Fruit fly (Drosophila melanogaster) whole organism, embryonic: Measurements from ENCODE around the gene CG9286.
A peak's percentile ranks its signal among the peaks of the same experiment; 100 is the strongest.

Experiments used
- Ada2b ChIP-seq: fragments of 200-800 bp; sonication (Bioruptor generic); IDR thresholded peaks from 2 replicates; pipeline ENCODE4 v1.3.6; 2022; ENCODE audit warnings: missing biosample characterization, missing genetic modification characterization
- CG1024 ChIP-seq: fragments of 200-800 bp; sonication (Bioruptor generic); IDR thresholded peaks from 2 replicates; pipeline ENCODE4 v1.3.6; 2022; ENCODE audit warnings: missing biosample characterization, missing genetic modification characterization
- CG12104 ChIP-seq: fragments of 200-800 bp; sonication (Bioruptor generic); optimal IDR thresholded peaks from 3 replicates; lab custom pipeline; 2016; ENCODE audit warnings: missing biosample characterization, missing genetic modification characterization
- CG13287 ChIP-seq: fragments of 200-800 bp; sonication (Bioruptor generic); IDR thresholded peaks from 2 replicates; pipeline ENCODE4 v1.3.6; 2022; ENCODE audit warnings: missing biosample characterization, missing genetic modification characterization; ENCODE audit not compliant: partially characterized antibody
- CG14014 ChIP-seq: fragments of 200-800 bp; sonication (Bioruptor generic); IDR thresholded peaks from 2 replicates; pipeline ENCODE4 v1.3.6; 2022; ENCODE audit warnings: missing biosample characterization, missing genetic modification characterization
- CG15479 ChIP-seq: fragments of 200-800 bp; sonication (Bioruptor generic); optimal IDR thresholded peaks from 3 replicates; lab custom pipeline; 2019; ENCODE audit warnings: missing biosample characterization, mild to moderate bottlenecking, missing genetic modification characterization, moderate library complexity
- CG17612 ChIP-seq: fragments of 200-800 bp; sonication (Bioruptor generic); IDR thresholded peaks from 2 replicates; pipeline ENCODE4 v1.3.6; 2022; ENCODE audit warnings: missing biosample characterization, missing genetic modification characterization
- CG18619 ChIP-seq: fragments of 200-800 bp; sonication (Bioruptor generic); optimal IDR thresholded peaks from 3 replicates; lab custom pipeline; 2017; ENCODE audit warnings: missing biosample characterization, mild to moderate bottlenecking, missing genetic modification characterization
- CG3065 ChIP-seq: fragments of 200-800 bp; sonication (Bioruptor generic); optimal IDR thresholded peaks from 2 replicates; lab custom pipeline; 2016; ENCODE audit warnings: missing biosample characterization, missing genetic modification characterization
- CG31365 ChIP-seq: fragments of 200-800 bp; sonication (Bioruptor generic); optimal IDR thresholded peaks from 2 replicates; lab custom pipeline; 2018; ENCODE audit warnings: missing biosample characterization, mild to moderate bottlenecking, missing genetic modification characterization
- CG33213 ChIP-seq: fragments of 200-800 bp; sonication (Bioruptor generic); optimal IDR thresholded peaks from 3 replicates; lab custom pipeline; 2016; ENCODE audit warnings: missing biosample characterization, missing genetic modification characterization
- CG43689 ChIP-seq: fragments of 200-800 bp; sonication (Bioruptor generic); IDR thresholded peaks from 2 replicates; pipeline ENCODE4 v1.3.6; 2022; ENCODE audit warnings: missing biosample characterization, missing genetic modification characterization
- CG4820 ChIP-seq: fragments of 200-800 bp; sonication (Bioruptor generic); optimal IDR thresholded peaks from 3 replicates; lab custom pipeline; 2016; ENCODE audit warnings: missing biosample characterization, missing genetic modification characterization
- CG5953 ChIP-seq: fragments of 200-800 bp; sonication (Bioruptor generic); IDR thresholded peaks from 2 replicates; pipeline ENCODE4 v1.3.6; 2022; ENCODE audit warnings: missing biosample characterization, missing genetic modification characterization
- CG6683 ChIP-seq: fragments of 200-800 bp; sonication (Bioruptor generic); optimal IDR thresholded peaks from 2 replicates; lab custom pipeline; 2017; ENCODE audit warnings: missing biosample characterization, mild to moderate bottlenecking, missing genetic modification characterization, missing genetic modification reagents
- CG7928 ChIP-seq: fragments of 200-800 bp; sonication (Bioruptor generic); optimal IDR thresholded peaks from 2 replicates; lab custom pipeline; 2017; ENCODE audit warnings: missing biosample characterization, mild to moderate bottlenecking, missing genetic modification characterization
- CG8478 ChIP-seq: fragments of >200 bp; optimal IDR thresholded peaks from 2 replicates; lab custom pipeline; 2018
- CG8924 ChIP-seq: fragments of 200-800 bp; optimal IDR thresholded peaks from 3 replicates; lab custom pipeline; 2019; ENCODE audit warnings: missing biosample characterization, mild to moderate bottlenecking, missing genetic modification characterization, moderate library complexity
- CG9609 ChIP-seq: fragments of 200-800 bp; sonication (Bioruptor generic); optimal IDR thresholded peaks from 3 replicates; lab custom pipeline; 2016; ENCODE audit warnings: missing biosample characterization, missing genetic modification characterization
- Dip2 ChIP-seq: fragments of 200-800 bp; sonication (Bioruptor generic); IDR thresholded peaks from 2 replicates; pipeline ENCODE4 v1.3.6; 2022; ENCODE audit warnings: missing biosample characterization, missing genetic modification characterization
- Doc2 ChIP-seq: fragments of 200-800 bp; sonication (Bioruptor generic); IDR thresholded peaks from 2 replicates; pipeline ENCODE4 v1.3.6; 2022; ENCODE audit warnings: missing biosample characterization, missing genetic modification characterization
- Ets65A ChIP-seq: fragments of 200-800 bp; sonication (Bioruptor generic); peaks from one replicate; lab custom pipeline; 2016; ENCODE audit warnings: missing biosample characterization, missing genetic modification characterization
- HLH4C ChIP-seq: fragments of 200-800 bp; sonication (Bioruptor generic); IDR thresholded peaks from 3 replicates; pipeline ENCODE4 v1.3.6; 2022; ENCODE audit warnings: missing biosample characterization, missing genetic modification characterization; ENCODE audit not compliant: partially characterized antibody
- Hmr ChIP-seq: fragments of 200-800 bp; sonication (Bioruptor generic); optimal IDR thresholded peaks from 3 replicates; lab custom pipeline; 2017; ENCODE audit warnings: mild to moderate bottlenecking, missing biosample characterization, missing genetic modification reagents, missing genetic modification characterization
- Hsf ChIP-seq: fragments of 200-800 bp; sonication (Bioruptor generic); optimal IDR thresholded peaks from 3 replicates; lab custom pipeline; 2016; ENCODE audit warnings: missing biosample characterization, missing genetic modification characterization
- Stat92E ChIP-seq, 3 experiments: fragments of >200 bp in 2 of 3; fragments of 200-800 bp in 1 of 3; sonication (Bioruptor generic) in 1 of 3; optimal IDR thresholded peaks; 2 replicates each; lab custom pipeline; 2017 to 2019; ENCODE audit warnings: missing biosample characterization in 3 of 3, missing genetic modification characterization in 3 of 3, mild to moderate bottlenecking in 1 of 3, moderate library complexity in 1 of 3
- ac ChIP-seq: fragments of 200-800 bp; sonication (Bioruptor generic); optimal IDR thresholded peaks from 3 replicates; lab custom pipeline; 2017; ENCODE audit warnings: missing biosample characterization, mild to moderate bottlenecking, missing genetic modification characterization
- bowl ChIP-seq: fragments of 200-800 bp; sonication (Bioruptor generic); IDR thresholded peaks from 2 replicates; pipeline ENCODE4 v1.3.6; 2022; ENCODE audit warnings: missing biosample characterization, missing genetic modification characterization
- bsh ChIP-seq, 2 experiments: fragments of 200-800 bp; sonication (Bioruptor generic); optimal IDR thresholded peaks; 2 replicates each; lab custom pipeline; 2017 to 2018; ENCODE audit warnings: mild to moderate bottlenecking in 2 of 2, missing biosample characterization in 2 of 2, missing genetic modification characterization in 2 of 2, moderate library complexity in 1 of 2
- caup ChIP-seq: fragments of 200-800 bp; sonication (Bioruptor generic); optimal IDR thresholded peaks from 3 replicates; lab custom pipeline; 2017; ENCODE audit warnings: missing biosample characterization, mild to moderate bottlenecking, missing genetic modification characterization, moderate library complexity; ENCODE audit not compliant: severe bottlenecking
- dimm ChIP-seq: fragments of 200-800 bp; sonication (Bioruptor generic); IDR thresholded peaks from 2 replicates; pipeline ENCODE4 v1.3.6; 2022; ENCODE audit warnings: missing biosample characterization, missing genetic modification characterization
- dm ChIP-seq: fragments of 200-800 bp; sonication (Bioruptor generic); optimal IDR thresholded peaks from 3 replicates; lab custom pipeline; 2016; ENCODE audit warnings: missing biosample characterization, missing genetic modification characterization
- esg ChIP-seq: fragments of 200-800 bp; sonication (Bioruptor generic); conservative IDR thresholded peaks from 2 replicates; pipeline ENCODE4 v1.3.6; 2022; ENCODE audit warnings: missing biosample characterization, missing genetic modification characterization
- fru ChIP-seq: fragments of >200 bp; optimal IDR thresholded peaks from 2 replicates; lab custom pipeline; 2017
- gce ChIP-seq: fragments of 200-800 bp; sonication (Bioruptor generic); IDR thresholded peaks from 3 replicates; pipeline ENCODE4 v1.3.6; 2022; ENCODE audit warnings: missing biosample characterization, missing genetic modification characterization
- gcm2 ChIP-seq: fragments of 200-800 bp; sonication (Bioruptor generic); optimal IDR thresholded peaks from 2 replicates; lab custom pipeline; 2016; ENCODE audit warnings: missing biosample characterization, missing genetic modification characterization
- gro ChIP-seq: fragments of 200-800 bp; sonication (Bioruptor generic); optimal IDR thresholded peaks from 2 replicates; lab custom pipeline; 2016; ENCODE audit warnings: missing biosample characterization, missing genetic modification characterization
- jumu ChIP-seq: fragments of 200-800 bp; sonication (Bioruptor generic); optimal IDR thresholded peaks from 3 replicates; lab custom pipeline; 2016; ENCODE audit warnings: missing biosample characterization, missing genetic modification characterization
- kay ChIP-seq: fragments of 200-800 bp; sonication (Bioruptor generic); optimal IDR thresholded peaks from 2 replicates; lab custom pipeline; 2016; ENCODE audit warnings: missing biosample characterization, missing genetic modification characterization
- mirr ChIP-seq: fragments of 200-800 bp; sonication (Bioruptor generic); optimal IDR thresholded peaks from 3 replicates; lab custom pipeline; 2018; ENCODE audit warnings: missing biosample characterization, mild to moderate bottlenecking, missing genetic modification characterization
- nerfin-1 ChIP-seq: fragments of 200-800 bp; sonication (Bioruptor generic); optimal IDR thresholded peaks from 3 replicates; lab custom pipeline; 2019; ENCODE audit warnings: missing biosample characterization, mild to moderate bottlenecking, missing genetic modification characterization, moderate library complexity
- nmo ChIP-seq: fragments of 200-800 bp; sonication (Bioruptor generic); optimal IDR thresholded peaks from 2 replicates; lab custom pipeline; 2018; ENCODE audit warnings: missing biosample characterization, mild to moderate bottlenecking, missing genetic modification characterization, moderate library complexity
- pros ChIP-seq: fragments of 200-800 bp; sonication (Bioruptor generic); optimal IDR thresholded peaks from 3 replicates; lab custom pipeline; 2019; ENCODE audit warnings: missing biosample characterization, mild to moderate bottlenecking, missing genetic modification characterization, moderate library complexity
- run ChIP-seq: fragments of 200-800 bp; sonication (Bioruptor generic); optimal IDR thresholded peaks from 3 replicates; lab custom pipeline; 2018; ENCODE audit warnings: missing biosample characterization, mild to moderate bottlenecking, missing genetic modification characterization
- sens ChIP-seq: fragments of 200-800 bp; sonication (Bioruptor generic); peaks from one replicate; lab custom pipeline; 2016; ENCODE audit warnings: missing biosample characterization, missing genetic modification characterization
- sr ChIP-seq: fragments of 200-800 bp; sonication (Bioruptor generic); IDR thresholded peaks from 3 replicates; pipeline ENCODE4 v1.3.6; 2022; ENCODE audit warnings: missing biosample characterization, missing genetic modification characterization
- ssp ChIP-seq: fragments of 200-800 bp; sonication (Bioruptor generic); IDR thresholded peaks from 2 replicates; pipeline ENCODE4 v1.3.6; 2022; ENCODE audit warnings: missing biosample characterization, missing genetic modification characterization
- unc-4 ChIP-seq: fragments of 200-800 bp; sonication (Bioruptor generic); IDR thresholded peaks from 2 replicates; pipeline ENCODE4 v1.3.6; 2022; ENCODE audit warnings: missing biosample characterization, missing genetic modification characterization; ENCODE audit not compliant: partially characterized antibody
- vfl ChIP-seq: fragments of 200-800 bp; sonication (Bioruptor generic); optimal IDR thresholded peaks from 2 replicates; lab custom pipeline; 2016; ENCODE audit warnings: missing biosample characterization, missing genetic modification characterization
- vvl ChIP-seq: fragments of 200-800 bp; sonication (Bioruptor generic); IDR thresholded peaks from 2 replicates; pipeline ENCODE4 v1.3.6; 2022; ENCODE audit warnings: missing biosample characterization, missing genetic modification characterization
- z ChIP-seq: fragments of 200-800 bp; sonication (Bioruptor generic); IDR thresholded peaks from 3 replicates; pipeline ENCODE4 v1.3.6; 2022; ENCODE audit warnings: missing biosample characterization, missing genetic modification characterization

The CG9286 gene

dm6 chr3R:13793979-13794665, 13.4 kb downstream of the CG9286 start (continued):
- TF ChIP-seq Stat92E (GFP tag; optimal IDR thresholded peaks at IDR 0.05; lab: Kevin White, UChicago) (peak in 1 of 3 experiments; percentile 21), CG18619 (GFP tag; lab: Kevin White, UChicago) (peak; percentile 43), CG17612 (GFP tag; lab: Robert Waterston, UW) (no peak), CG33213 (GFP tag; lab: Kevin White, UChicago) (no peak), pros (no peak), bowl (no peak), CG31365 (tag; lab: Kevin White, UChicago) (no peak), CG9609 (no peak), bsh (GFP tag; optimal IDR thresholded peaks at IDR 0.05; lab: Kevin White, UChicago) (peak in 1 of 2 experiments; percentile 94), fru (lab: Kevin White, UChicago) (no peak), vfl (GFP tag; lab: Kevin White, UChicago) (no peak), Hmr (GFP tag; lab: Kevin White, UChicago) (peak; percentile 28), CG43689 (GFP tag; lab: Robert Waterston, UW) (no peak), dm (no peak), run (tag; lab: Kevin White, UChicago) (no peak), jumu (GFP tag; lab: Kevin White, UChicago) (no peak), dimm (no peak), CG15479 (GFP tag; lab: Kevin White, UChicago) (no peak), Doc2 (GFP tag; lab: Robert Waterston, UW) (no peak), esg (GFP tag; lab: Robert Waterston, UW) (peak; percentile 64), z (GFP tag; lab: Robert Waterston, UW) (no peak), Ada2b (peak; percentile 56), CG12104 (GFP tag; lab: Kevin White, UChicago) (no peak), CG6683 (GFP tag; lab: Kevin White, UChicago) (no peak), ssp (GFP tag; lab: Robert Waterston, UW) (peak; percentile 51; the same call in 1 of the 2 replicates), caup (GFP tag; lab: Kevin White, UChicago) (peak; percentile 15), gcm2 (GFP tag; lab: Kevin White, UChicago) (no peak), sr (GFP tag; lab: Robert Waterston, UW) (no peak), CG1024 (GFP tag; lab: Robert Waterston, UW) (peak; percentile 58), CG7928 (GFP tag; lab: Kevin White, UChicago) (no peak), sens (peak; percentile 91), vvl (GFP tag; lab: Robert Waterston, UW) (peak; percentile 80), mirr (GFP tag; lab: Kevin White, UChicago) (no peak), CG8478 (lab: Kevin White, UChicago) (no peak), gce (GFP tag; lab: Robert Waterston, UW) (no peak), unc-4 (GFP tag; lab: Robert Waterston, UW) (no peak), kay (GFP tag; lab: Kevin White, UChicago) (no peak), Ets65A (peak; percentile 17), ac (no peak), Hsf (peak; percentile 36), gro (no peak), Dip2 (GFP tag; lab: Robert Waterston, UW) (no peak), nerfin-1 (tag; lab: Kevin White, UChicago) (peak; percentile 66), CG5953 (GFP tag; lab: Robert Waterston, UW) (no peak), CG8924 (tag; lab: Kevin White, UChicago) (peak; percentile 66), CG4820 (GFP tag; lab: Kevin White, UChicago) (peak; percentile 58), CG3065 (GFP tag; lab: Kevin White, UChicago) (no peak), CG13287 (no peak), CG14014 (GFP tag; lab: Robert Waterston, UW) (no peak), nmo (peak; percentile 87), HLH4C (GFP tag; lab: Robert Waterston, UW) (no peak)
